Worm (Caenorhabditis elegans): ENCODE results near the gene F36H5.12.

DNA sequence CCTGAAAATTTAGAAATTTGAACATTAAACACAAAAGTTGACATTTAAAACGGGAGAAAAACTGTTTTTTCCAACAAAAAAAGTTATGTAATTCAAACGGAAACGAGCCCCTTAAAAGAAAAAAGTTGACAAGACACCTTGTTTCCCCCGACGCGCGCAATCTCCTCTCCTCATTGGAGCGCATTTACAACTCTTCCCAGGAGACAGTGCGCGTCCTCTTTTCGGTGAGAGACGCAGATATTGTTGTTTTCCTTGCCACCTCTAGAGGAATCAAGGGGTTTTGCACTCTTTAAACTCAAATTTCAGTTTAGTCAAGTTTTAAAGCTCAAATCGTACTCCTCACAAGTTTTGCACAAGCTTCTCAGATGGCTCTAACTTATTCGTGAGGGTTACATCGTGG is 46.8 kb upstream of the F36H5.12 start, which contains the start of gene F58E1.13:
- TF ChIP-seq him-1 (tag; optimal IDR thresholded peaks at IDR 0.05) (no peak), W03F9.2 (tag; optimal IDR thresholded peaks at IDR 0.05) (no peak)
